Worm (Caenorhabditis elegans) whole organism, mixed stage, embryonic: ENCODE data around the gene cest-16.

ENCODE experiments used
- M03D4.4 ChIP-seq: sonication (generic microtip); optimal IDR thresholded peaks from 2 replicates; lab custom pipeline; 2017; ENCODE audit warnings: mild to moderate bottlenecking, missing genetic modification characterization, missing compliant biosample characterization
- bed-3 ChIP-seq: fragments of 200-800 bp; sonication (Bioruptor generic); optimal IDR thresholded peaks from 3 replicates; lab custom pipeline; 2018; ENCODE audit warnings: mild to moderate bottlenecking, missing genetic modification characterization, moderate library complexity, missing compliant biosample characterization
- blmp-1 ChIP-seq: fragments of 150-350 bp; optimal IDR thresholded peaks from 2 replicates; lab custom pipeline; 2014; ENCODE audit warnings: missing biosample characterization, missing genetic modification characterization
- ceh-39 ChIP-seq: fragments of 150-350 bp; optimal IDR thresholded peaks from 2 replicates; lab custom pipeline; 2014; ENCODE audit warnings: missing biosample characterization, missing genetic modification characterization
- ceh-43 ChIP-seq: fragments of 200-800 bp; sonication (Bioruptor generic); optimal IDR thresholded peaks from 2 replicates; lab custom pipeline; 2018; ENCODE audit warnings: mild to moderate bottlenecking, missing genetic modification characterization, moderate library complexity, missing compliant biosample characterization
- ceh-83 ChIP-seq: fragments of 200-800 bp; sonication (Bioruptor generic); optimal IDR thresholded peaks from 2 replicates; lab custom pipeline; 2018; ENCODE audit warnings: mild to moderate bottlenecking, missing genetic modification characterization, missing compliant biosample characterization
- ces-1 ChIP-seq: fragments of 150-350 bp; optimal IDR thresholded peaks from 2 replicates; lab custom pipeline; 2014; ENCODE audit warnings: missing biosample characterization, missing genetic modification reagents, missing genetic modification characterization
- cnd-1 ChIP-seq: fragments of 200-800 bp; sonication (Bioruptor generic); optimal IDR thresholded peaks from 2 replicates; lab custom pipeline; 2018; ENCODE audit warnings: mild to moderate bottlenecking, missing genetic modification characterization, missing compliant biosample characterization
- drap-1 ChIP-seq: fragments of 200-800 bp; sonication (Bioruptor generic); optimal IDR thresholded peaks from 3 replicates; lab custom pipeline; 2018; ENCODE audit warnings: mild to moderate bottlenecking, missing genetic modification characterization, missing compliant biosample characterization
- elt-1 ChIP-seq: sonication (generic microtip); optimal IDR thresholded peaks from 2 replicates; lab custom pipeline; 2017; ENCODE audit warnings: missing genetic modification characterization, mild to moderate bottlenecking, missing compliant biosample characterization, antibody characterized with exemption, moderate library complexity, borderline replicate concordance; ENCODE audit not compliant: insufficient read depth
- elt-3 ChIP-seq: fragments of 150-350 bp; optimal IDR thresholded peaks from 2 replicates; lab custom pipeline; 2014; ENCODE audit warnings: missing biosample characterization, missing genetic modification characterization
- flh-1 ChIP-seq: fragments of 200-800 bp; sonication (Bioruptor generic); optimal IDR thresholded peaks from 2 replicates; lab custom pipeline; 2018; ENCODE audit warnings: mild to moderate bottlenecking, missing genetic modification characterization, moderate library complexity, missing compliant biosample characterization
- ham-2 ChIP-seq: fragments of 200-800 bp; sonication (Bioruptor generic); optimal IDR thresholded peaks from 2 replicates; lab custom pipeline; 2018; ENCODE audit warnings: mild to moderate bottlenecking, missing genetic modification characterization, missing compliant biosample characterization
- hlh-1 ChIP-seq: fragments of 150-350 bp; optimal IDR thresholded peaks from 2 replicates; lab custom pipeline; 2014; ENCODE audit warnings: missing biosample characterization, missing genetic modification reagents, missing genetic modification characterization
- lin-13 ChIP-seq: fragments of 150-350 bp; optimal IDR thresholded peaks from 2 replicates; lab custom pipeline; 2014; ENCODE audit warnings: missing biosample characterization, missing genetic modification characterization
- lin-32 ChIP-seq: fragments of 200-800 bp; sonication (Bioruptor generic); optimal IDR thresholded peaks from 2 replicates; lab custom pipeline; 2018; ENCODE audit warnings: mild to moderate bottlenecking, missing genetic modification characterization, missing compliant biosample characterization
- lsy-2 ChIP-seq: fragments of 150-350 bp; optimal IDR thresholded peaks from 2 replicates; lab custom pipeline; 2014; ENCODE audit warnings: missing biosample characterization, missing genetic modification characterization
- mab-5 ChIP-seq: fragments of 150-350 bp; optimal IDR thresholded peaks from 2 replicates; lab custom pipeline; 2014; ENCODE audit warnings: missing biosample characterization, missing genetic modification characterization
- mep-1 ChIP-seq: fragments of 150-350 bp; optimal IDR thresholded peaks from 2 replicates; lab custom pipeline; 2017; ENCODE audit warnings: missing biosample characterization, missing genetic modification reagents, missing genetic modification characterization, inconsistent platforms
- mls-2 ChIP-seq: sonication (generic microtip); optimal IDR thresholded peaks from 2 replicates; lab custom pipeline; 2016; ENCODE audit warnings: mild to moderate bottlenecking, missing genetic modification characterization, moderate library complexity, missing compliant biosample characterization
- nhr-12 ChIP-seq: fragments of 150-350 bp; optimal IDR thresholded peaks from 2 replicates; lab custom pipeline; 2014; ENCODE audit warnings: missing biosample characterization, missing genetic modification characterization
- nhr-28 ChIP-seq: fragments of 150-350 bp; optimal IDR thresholded peaks from 2 replicates; lab custom pipeline; 2014; ENCODE audit warnings: missing biosample characterization, missing genetic modification characterization
- nhr-76 ChIP-seq: sonication (generic microtip); optimal IDR thresholded peaks from 2 replicates; lab custom pipeline; 2017; ENCODE audit warnings: missing biosample characterization, missing genetic modification characterization
- snpc-4 ChIP-seq: fragments of 150-350 bp; optimal IDR thresholded peaks from 2 replicates; lab custom pipeline; 2014; ENCODE audit warnings: missing biosample characterization, missing genetic modification characterization
- sptf-1 ChIP-seq: sonication (generic microtip); optimal IDR thresholded peaks from 2 replicates; lab custom pipeline; 2017; ENCODE audit warnings: mild to moderate bottlenecking, missing genetic modification characterization, moderate library complexity, missing compliant biosample characterization
- unc-120 ChIP-seq: sonication (generic microtip); optimal IDR thresholded peaks from 2 replicates; lab custom pipeline; 2017; ENCODE audit warnings: missing genetic modification characterization, missing compliant biosample characterization; ENCODE audit not compliant: poor library complexity, severe bottlenecking
- unc-39 ChIP-seq: fragments of 150-350 bp; optimal IDR thresholded peaks from 2 replicates; lab custom pipeline; 2014; ENCODE audit warnings: missing biosample characterization, missing genetic modification characterization
- unc-62 ChIP-seq: fragments of 150-350 bp; optimal IDR thresholded peaks from 2 replicates; lab custom pipeline; 2014; ENCODE audit warnings: missing biosample characterization, missing genetic modification reagents, missing genetic modification characterization
- zip-8 ChIP-seq: fragments of 150-350 bp; optimal IDR thresholded peaks from 2 replicates; lab custom pipeline; 2014; ENCODE audit warnings: missing biosample characterization, missing genetic modification characterization
- ztf-11 ChIP-seq: fragments of 150-350 bp; optimal IDR thresholded peaks from 2 replicates; lab custom pipeline; 2014; ENCODE audit warnings: missing biosample characterization, missing genetic modification characterization

cest-16 gene

DNA sequence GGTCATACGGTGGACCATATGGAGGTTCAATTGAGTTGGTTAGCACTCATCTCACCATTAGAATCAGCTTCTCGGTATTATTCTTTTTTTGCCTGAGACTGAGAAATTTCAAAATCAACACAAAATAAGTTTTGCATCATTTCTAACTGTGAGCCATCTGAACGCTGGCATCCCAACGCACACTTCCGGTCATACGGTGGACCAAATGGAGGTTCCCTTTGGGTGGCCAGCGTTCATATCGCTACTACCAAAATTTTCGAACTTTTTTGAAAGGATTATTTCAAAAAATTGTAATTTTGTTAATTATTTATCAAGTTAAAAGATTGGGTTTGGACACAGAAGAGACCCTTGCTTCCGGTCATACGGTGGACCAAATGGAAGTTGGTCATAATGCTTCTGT is 47.0 kb upstream of the cest-16 start:
- TF ChIP-seq snpc-4 (tag; lab: Kevin White, UChicago) (no peak), lin-13 (tag; lab: Kevin White, UChicago) (no peak), unc-120 (tag; lab: Kevin White, UChicago) (no peak)
- TF ChIP-seq, all 35 proteins: peak for 0

DNA sequence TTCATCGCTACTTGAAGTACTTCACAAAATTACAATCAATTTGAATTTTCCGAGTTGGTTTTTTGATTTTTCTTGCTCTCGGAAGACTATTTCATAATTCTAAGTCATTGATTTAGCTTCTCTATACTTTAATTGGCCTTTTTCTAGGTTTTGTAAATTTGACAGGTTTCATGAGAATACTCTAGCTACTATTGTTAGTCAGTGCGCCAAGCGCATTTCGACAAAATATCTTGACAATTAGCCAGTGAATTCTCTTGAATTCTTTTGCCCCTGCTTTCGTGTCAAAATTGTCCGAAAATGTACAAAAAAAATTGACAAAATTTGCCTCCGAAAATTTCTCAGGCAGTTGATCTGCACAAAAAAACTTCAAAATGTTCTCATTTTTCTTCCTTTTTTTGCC is 46.6 kb upstream of the cest-16 start:
- no peak for TF ChIP-seq cnd-1 (tag; lab: Kevin White, UChicago)
- TF ChIP-seq sptf-1 (tag; lab: Kevin White, UChicago) = no peak
- no peak for TF ChIP-seq ceh-39 (tag; lab: Kevin White, UChicago)
- no peak for TF ChIP-seq ceh-83 (GFP tag; lab: Kevin White, UChicago)
- TF ChIP-seq unc-39 (tag; lab: Kevin White, UChicago) = no peak
- TF ChIP-seq mab-5 = no peak
- no peak for TF ChIP-seq nhr-28 (tag; lab: Kevin White, UChicago)
- TF ChIP-seq mep-1 (tag; lab: Kevin White, UChicago) = no peak
- no peak for TF ChIP-seq lin-13 (tag; lab: Kevin White, UChicago)

ce11 chrX:6253566-6253898 is 46.2 kb upstream of the cest-16 start:
- TF ChIP-seq blmp-1 (tag; lab: Kevin White, UChicago) = no peak
- TF ChIP-seq ceh-39 (tag; lab: Kevin White, UChicago) = no peak
- TF ChIP-seq elt-1 (tag; lab: Kevin White, UChicago) = no peak
- no peak for TF ChIP-seq mep-1 (tag; lab: Kevin White, UChicago)
- no peak for TF ChIP-seq lin-32 (GFP tag; lab: Kevin White, UChicago)
- TF ChIP-seq snpc-4 (tag; lab: Kevin White, UChicago) = no peak

ce11 chrX:6253899-6254670 is 45.7 kb upstream of the cest-16 start:
- TF ChIP-seq flh-1 (no peak), ceh-83 (GFP tag; lab: Kevin White, UChicago) (peak; percentile 45), hlh-1 (tag; lab: Kevin White, UChicago) (peak; percentile 28), nhr-76 (tag; lab: Kevin White, UChicago) (no peak), unc-120 (tag; lab: Kevin White, UChicago) (peak; percentile 45), ham-2 (peak; percentile 24), mls-2 (tag; lab: Kevin White, UChicago) (peak; percentile 8), nhr-28 (tag; lab: Kevin White, UChicago) (no peak), cnd-1 (tag; lab: Kevin White, UChicago) (peak; percentile 12), ztf-11 (no peak), snpc-4 (tag; lab: Kevin White, UChicago) (no peak), lsy-2 (peak; percentile 21), zip-8 (peak; percentile 75), ces-1 (GFP tag; lab: Kevin White, UChicago) (no peak), elt-3 (tag; lab: Kevin White, UChicago) (no peak), unc-62 (GFP tag; lab: Kevin White, UChicago) (peak; percentile 86), ceh-43 (no peak), bed-3 (no peak)

DNA sequence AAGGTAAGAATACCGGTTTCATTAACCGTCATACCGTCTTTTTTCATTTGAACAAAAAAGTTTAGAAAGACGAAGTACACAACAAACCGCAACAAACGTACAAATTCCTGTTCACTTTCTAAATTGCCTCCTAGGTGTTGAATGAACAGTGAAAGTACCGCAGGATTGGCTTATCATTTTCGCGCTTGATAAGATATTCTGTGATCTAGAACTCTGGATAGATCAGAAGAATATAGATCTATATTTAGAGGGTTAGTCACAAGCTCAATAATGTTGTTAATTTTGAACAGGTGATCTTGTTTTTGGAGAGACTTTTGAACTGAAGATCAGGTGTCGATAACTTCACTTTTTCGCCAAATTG is 45.1 kb upstream of the cest-16 start:
- TF ChIP-seq zip-8 = no peak
- no peak for TF ChIP-seq ceh-83 (GFP tag; lab: Kevin White, UChicago)
- TF ChIP-seq nhr-12 = no peak
- no peak for TF ChIP-seq M03D4.4 (tag; lab: Kevin White, UChicago)
- TF ChIP-seq blmp-1 (tag; lab: Kevin White, UChicago) = peak; percentile 17
- TF ChIP-seq unc-62 (GFP tag; lab: Kevin White, UChicago) = no peak
- no peak for TF ChIP-seq flh-1
- no peak for TF ChIP-seq drap-1 (GFP tag; lab: Kevin White, UChicago)
